Worm (Caenorhabditis elegans) whole organism, midembryonic: ENCODE data around the gene C49F5.5.

Experiments
- T22C8.4 ChIP-seq: fragments of 200-800 bp; sonication (Bioruptor generic); IDR thresholded peaks from 2 replicates; pipeline ENCODE4 v1.3.6; 2022; ENCODE audit warnings: missing genetic modification characterization, missing compliant biosample characterization
- flt-1 ChIP-seq: fragments of 200-800 bp; sonication (Bioruptor generic); IDR thresholded peaks from 2 replicates; pipeline ENCODE4 v1.3.6; 2022; ENCODE audit warnings: missing genetic modification characterization, missing compliant biosample characterization
- klf-2 ChIP-seq: fragments of 200-800 bp; sonication (Bioruptor generic); conservative IDR thresholded peaks from 2 replicates; pipeline ENCODE4 v1.3.6; 2022; ENCODE audit warnings: missing genetic modification reagents, missing genetic modification characterization, missing compliant biosample characterization
- ref-1 ChIP-seq: fragments of 200-800 bp; sonication (Bioruptor generic); conservative IDR thresholded peaks from 2 replicates; pipeline ENCODE4 v1.3.6; 2022; ENCODE audit warnings: missing genetic modification reagents, missing genetic modification characterization, missing compliant biosample characterization

ce11 chrX:11963659-11964058, 22.3 kb upstream of the C49F5.5 start:
- TF ChIP-seq T22C8.4 (GFP tag; lab: Robert Waterston, UW) (no peak), flt-1 (GFP tag; lab: Robert Waterston, UW) (no peak), klf-2 (GFP tag; lab: Robert Waterston, UW) (no peak), ref-1 (no peak)
